Worm (Caenorhabditis elegans): ENCODE results near the gene cyp-13A10.

cyp-13A10 gene

DNA sequence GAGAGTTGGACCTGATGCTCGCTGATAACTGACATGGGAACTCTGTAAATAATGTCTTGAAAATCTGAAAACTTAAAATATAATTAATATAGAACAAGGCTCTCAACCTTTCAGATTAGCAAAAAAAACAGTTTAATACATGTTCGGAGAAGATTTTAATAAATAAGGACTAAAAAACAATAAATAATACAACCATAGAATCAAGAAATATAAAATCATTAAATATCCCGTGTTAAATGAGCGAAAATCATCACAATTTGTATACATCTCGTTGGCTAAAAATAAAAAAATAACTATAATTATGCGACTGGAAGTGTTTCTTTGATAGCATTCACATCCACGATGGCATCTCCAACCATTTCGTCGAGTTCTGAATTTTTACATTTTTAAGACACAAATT is 42.1 kb upstream of the cyp-13A10 start, which contains the start of gene Y53C12A.10:
Gene Y53C12A.10 (minus strand): TSS at position 101 of the 400 bp plus-strand sequence.
- TF ChIP-seq hmg-1.1 (GFP tag; IDR thresholded peaks at IDR 0.05) (no peak), nhr-102 (tag; optimal IDR thresholded peaks at IDR 0.05) (no peak), jun-1 (tag; optimal IDR thresholded peaks at IDR 0.05) (no peak), D1046.2 (GFP tag; IDR thresholded peaks at IDR 0.05) (no peak), lin-39 (tag; optimal IDR thresholded peaks at IDR 0.05) (no peak), ZK337.2 (GFP tag; IDR thresholded peaks at IDR 0.05) (no peak), nhr-28 (tag; optimal IDR thresholded peaks at IDR 0.05) (no peak), lin-15B (tag; optimal IDR thresholded peaks at IDR 0.05) (no peak), lin-29 (GFP tag; IDR thresholded peaks at IDR 0.05) (no peak), rbr-2 (tag; optimal IDR thresholded peaks at IDR 0.05) (no peak), dmd-8 (GFP tag; IDR thresholded peaks at IDR 0.05) (no peak), mdt-29 (GFP tag; IDR thresholded peaks at IDR 0.05) (no peak), tag-97 (GFP tag; IDR thresholded peaks at IDR 0.05) (no peak), snpc-4 (tag; optimal IDR thresholded peaks at IDR 0.05) (no peak), daf-12 (tag; optimal IDR thresholded peaks at IDR 0.05) (no peak), unc-39 (tag; optimal IDR thresholded peaks at IDR 0.05) (no peak), ceh-28 (tag; optimal IDR thresholded peaks at IDR 0.05) (no peak), hif-1 (tag; optimal IDR thresholded peaks at IDR 0.05) (no peak), Y75B8A.6 (GFP tag; IDR thresholded peaks at IDR 0.05) (no peak), F26F4.8 (GFP tag; conservative IDR thresholded peaks at IDR 0.05) (no peak)

DNA sequence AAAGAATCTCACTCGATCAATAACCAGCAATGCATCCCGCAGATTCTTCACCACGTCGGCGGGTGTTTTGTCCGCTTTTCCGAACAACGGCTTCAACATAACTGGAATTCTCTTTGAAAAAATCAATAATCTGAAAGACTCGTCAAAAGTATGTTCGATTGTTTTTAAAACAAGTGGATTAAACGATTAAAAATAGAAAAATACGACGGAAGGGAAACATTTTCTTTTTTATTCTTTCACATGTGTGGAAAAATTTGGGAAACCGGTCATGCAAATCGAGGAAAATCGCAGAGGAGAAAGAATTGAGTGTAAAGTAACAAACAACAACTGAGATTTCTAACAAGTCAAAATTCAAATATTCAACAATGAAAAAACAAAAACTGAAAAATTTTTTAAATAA is 40.9 kb upstream of the cyp-13A10 start, which contains the start of gene mop-25.2:
Gene mop-25.2 (minus strand): TSS at position 101 of the 400 bp plus-strand sequence.
- TF ChIP-seq nhr-41 (GFP tag; IDR thresholded peaks at IDR 0.05) (no peak), lin-38 (GFP tag; IDR thresholded peaks at IDR 0.05) (0 out of 2 replicates have a peak, but pooled peaks have one; percentile 26), ama-1 (optimal IDR thresholded peaks at IDR 0.05) (peak; percentile 38)

DNA sequence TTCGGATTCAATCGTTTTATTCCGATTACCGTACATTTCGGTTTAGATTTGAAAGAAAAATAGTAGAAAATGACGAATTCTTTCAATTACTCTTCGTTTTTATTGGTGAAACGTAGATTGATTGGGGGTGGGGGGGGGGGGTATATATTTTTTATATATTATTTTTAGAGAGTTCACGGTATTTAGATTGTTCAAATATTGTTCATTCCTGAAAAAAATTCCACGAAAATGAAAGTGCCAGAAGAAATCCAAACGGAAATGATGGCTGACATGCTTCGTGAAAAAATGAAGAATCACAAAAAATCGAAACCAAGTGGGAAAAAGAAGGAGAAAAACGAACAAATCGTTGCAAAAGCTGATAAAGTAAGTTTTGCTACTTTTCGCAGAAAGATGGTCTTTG is 37.7 kb upstream of the cyp-13A10 start, which contains the start of the genes Y53C12A.8 and Y53C12A.7:
Gene Y53C12A.8 (minus strand): TSS at position 101 of the 400 bp plus-strand sequence.
Gene Y53C12A.7 (plus strand): TSS at position 181 of the 400 bp plus-strand sequence.
- no peak for TF ChIP-seq lir-3 (tag; optimal IDR thresholded peaks at IDR 0.05)
- TF ChIP-seq zip-11 (GFP tag; IDR thresholded peaks at IDR 0.05): no peak
- no peak for TF ChIP-seq nhr-102 (tag; optimal IDR thresholded peaks at IDR 0.05)
- no peak for TF ChIP-seq aha-1 (tag)
- no peak for TF ChIP-seq saeg-2 (GFP tag; IDR thresholded peaks at IDR 0.05)
- TF ChIP-seq F49E8.2 (tag; optimal IDR thresholded peaks at IDR 0.05; ENCODE audit: borderline replicate concordance): no peak
- no peak for TF ChIP-seq egl-43 (GFP tag; IDR thresholded peaks at IDR 0.05)
- TF ChIP-seq dve-1 (tag; optimal IDR thresholded peaks at IDR 0.05; ENCODE audit: insufficient read depth): no peak
- TF ChIP-seq F44E2.7 (GFP tag; IDR thresholded peaks at IDR 0.05): no peak
- TF ChIP-seq spr-1 (tag; optimal IDR thresholded peaks at IDR 0.05): no peak
- no peak for TF ChIP-seq set-16 (GFP tag; IDR thresholded peaks at IDR 0.05)
- TF ChIP-seq aly-2 (tag; optimal IDR thresholded peaks at IDR 0.05): no peak
- no peak for TF ChIP-seq R02D3.7 (tag; optimal IDR thresholded peaks at IDR 0.05)
- TF ChIP-seq zfp-2 (tag; optimal IDR thresholded peaks at IDR 0.05): no peak
- TF ChIP-seq lin-13 (GFP tag; optimal IDR thresholded peaks at IDR 0.05): no peak
- no peak for TF ChIP-seq nhr-48 (tag; optimal IDR thresholded peaks at IDR 0.05)
- no peak for TF ChIP-seq lsy-2 (tag; optimal IDR thresholded peaks at IDR 0.05)
